Worm (Caenorhabditis elegans) whole organism, L2 larva: ENCODE data around the gene H29C22.1.

Source experiments
- Y55F3AM.14 ChIP-seq: fragments of 200-800 bp; sonication (Bioruptor generic); optimal IDR thresholded peaks from 2 replicates; lab custom pipeline; 2018; ENCODE audit warnings: mild to moderate bottlenecking, missing genetic modification characterization, missing compliant biosample characterization
- aly-2 ChIP-seq: fragments of 150-350 bp; optimal IDR thresholded peaks from 2 replicates; lab custom pipeline; 2014; ENCODE audit warnings: missing biosample characterization, missing genetic modification characterization
- egl-27 ChIP-seq: sonication (generic microtip); optimal IDR thresholded peaks from 3 replicates; lab custom pipeline; 2017; ENCODE audit warnings: missing biosample characterization, missing genetic modification reagents, missing genetic modification characterization
- elt-1 ChIP-seq: fragments of 150-350 bp; optimal IDR thresholded peaks from 2 replicates; lab custom pipeline; 2014; ENCODE audit warnings: missing biosample characterization, missing genetic modification characterization
- unc-39 ChIP-seq: fragments of 150-350 bp; optimal IDR thresholded peaks from 2 replicates; lab custom pipeline; 2014; ENCODE audit warnings: missing biosample characterization, missing genetic modification characterization

DNA sequence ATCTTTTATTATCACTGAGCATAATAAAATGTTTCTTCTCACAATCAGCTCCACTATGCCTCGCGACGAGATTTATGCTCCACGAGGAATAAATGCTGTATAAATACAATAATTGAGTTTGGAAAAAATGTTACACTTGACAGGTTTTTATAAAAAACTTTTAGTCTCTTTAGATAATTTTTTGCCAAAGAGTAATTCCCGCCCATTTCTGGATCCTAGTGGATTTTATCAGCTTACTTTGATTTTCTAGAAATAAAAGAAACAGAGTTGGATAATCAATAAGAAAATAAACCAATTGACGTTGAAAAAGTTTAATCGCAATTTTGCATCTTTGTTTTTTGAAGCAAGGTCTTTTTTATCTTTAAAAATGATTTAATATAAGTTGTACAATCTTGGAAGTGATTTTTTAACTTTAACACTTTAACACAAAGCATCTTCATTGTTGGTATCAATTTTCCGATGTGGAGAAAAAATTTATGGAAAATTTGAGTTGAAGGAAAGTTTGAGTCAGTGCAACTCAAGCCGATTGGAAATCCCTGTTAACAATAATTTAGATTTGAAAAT is 49.4 kb downstream of the H29C22.1 start:
- TF ChIP-seq elt-1 (tag; lab: Kevin White, UChicago) (no peak), Y55F3AM.14 (GFP tag; lab: Kevin White, UChicago) (no peak), egl-27 (tag; lab: Kevin White, UChicago) (no peak), aly-2 (tag; lab: Kevin White, UChicago) (no peak), unc-39 (tag; lab: Kevin White, UChicago) (no peak)
